Worm (Caenorhabditis elegans) whole organism, late embryonic: ENCODE measurements around the gene arid-1.

Experiments
- F13H6.1 ChIP-seq: sonication (generic microtip); optimal IDR thresholded peaks from 2 replicates; lab custom pipeline; 2016; ENCODE audit warnings: missing genetic modification characterization, missing compliant biosample characterization
- ahr-1 ChIP-seq: sonication (generic microtip); optimal IDR thresholded peaks from 2 replicates; lab custom pipeline; 2016; ENCODE audit warnings: missing genetic modification characterization, missing compliant biosample characterization
- ama-1 ChIP-seq: fragments of 150-350 bp; optimal IDR thresholded peaks from 2 replicates; lab custom pipeline; 2014
- fkh-10 ChIP-seq: fragments of 150-350 bp; optimal IDR thresholded peaks from 2 replicates; lab custom pipeline; 2014; ENCODE audit warnings: missing biosample characterization, missing genetic modification reagents, missing genetic modification characterization
- hlh-30 ChIP-seq: sonication (generic microtip); optimal IDR thresholded peaks from 2 replicates; lab custom pipeline; 2017; ENCODE audit warnings: antibody characterized with exemption, missing genetic modification characterization, missing compliant biosample characterization; ENCODE audit not compliant: insufficient read depth
- nhr-11 ChIP-seq: fragments of 150-350 bp; optimal IDR thresholded peaks from 2 replicates; lab custom pipeline; 2014; ENCODE audit warnings: missing biosample characterization, missing genetic modification characterization
- pax-1 ChIP-seq: fragments of 150-350 bp; optimal IDR thresholded peaks from 2 replicates; lab custom pipeline; 2014; ENCODE audit warnings: missing biosample characterization, missing genetic modification characterization
- tbx-2 ChIP-seq: sonication (generic microtip); optimal IDR thresholded peaks from 2 replicates; lab custom pipeline; 2016; ENCODE audit warnings: missing genetic modification characterization, missing compliant biosample characterization
- unc-3 ChIP-seq, 2 experiments: fragments of 200-800 bp in 1 of 2; sonication (Bioruptor generic) in 1 of 2; sonication (generic microtip) in 1 of 2; conservative IDR thresholded peaks in 1 of 2; optimal IDR thresholded peaks in 1 of 2; 2 replicates each; pipeline versions ENCODE4 v1.3.6 to Lab custom; 2016 to 2022; ENCODE audit warnings: missing compliant biosample characterization in 2 of 2, missing genetic modification characterization in 2 of 2, missing genetic modification reagents in 1 of 2

DNA sequence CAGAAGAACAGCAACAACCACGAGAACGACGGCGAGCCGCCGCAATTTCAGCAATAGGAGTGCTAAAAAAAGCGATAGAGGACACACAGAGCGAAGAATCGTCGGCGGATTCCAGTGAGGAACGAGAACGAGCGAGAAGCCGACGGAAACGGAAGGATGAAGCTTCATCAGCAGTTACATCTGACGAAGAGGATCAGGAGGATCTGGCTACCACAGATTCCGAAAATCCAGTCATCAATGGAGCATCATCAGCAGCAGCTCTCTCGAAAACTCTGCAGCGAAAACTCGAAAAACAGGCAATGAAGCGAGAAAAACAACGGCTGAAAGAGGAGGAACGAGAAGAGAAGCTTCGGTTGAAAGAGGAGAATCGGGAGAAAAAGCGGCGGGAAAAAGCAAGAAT is 3.5 kb downstream of the arid-1 start:
- TF ChIP-seq hlh-30 (no peak), ama-1 (lab: Kevin White, UChicago) (no peak), tbx-2 (tag; lab: Kevin White, UChicago) (no peak), pax-1 (no peak), nhr-11 (tag; lab: Kevin White, UChicago) (no peak), F13H6.1 (tag; lab: Kevin White, UChicago) (no peak), fkh-10 (GFP tag; lab: Kevin White, UChicago) (no peak), unc-3 (GFP tag; conservative IDR thresholded peaks at IDR 0.05; lab: Robert Waterston, UW) (no peak), unc-3 (tag; optimal IDR thresholded peaks at IDR 0.05; lab: Kevin White, UChicago) (no peak), ahr-1 (tag; lab: Kevin White, UChicago) (no peak)
